Worm (Caenorhabditis elegans): Measurements from ENCODE around the gene ZC116.1.

ZC116.1 gene

ce11 chrV:12659426-12659825, 49.8 kb downstream of the ZC116.1 start, which contains the start of gene ccch-3:
ccch-3 (minus strand) TSS chrV:12659687.
- TF ChIP-seq ztf-11 (tag; optimal IDR thresholded peaks at IDR 0.05) = no peak
- peak; percentile 74 for TF ChIP-seq ces-1 (GFP tag; optimal IDR thresholded peaks at IDR 0.05)
- no peak for TF ChIP-seq lin-32 (GFP tag; optimal IDR thresholded peaks at IDR 0.05)

DNA sequence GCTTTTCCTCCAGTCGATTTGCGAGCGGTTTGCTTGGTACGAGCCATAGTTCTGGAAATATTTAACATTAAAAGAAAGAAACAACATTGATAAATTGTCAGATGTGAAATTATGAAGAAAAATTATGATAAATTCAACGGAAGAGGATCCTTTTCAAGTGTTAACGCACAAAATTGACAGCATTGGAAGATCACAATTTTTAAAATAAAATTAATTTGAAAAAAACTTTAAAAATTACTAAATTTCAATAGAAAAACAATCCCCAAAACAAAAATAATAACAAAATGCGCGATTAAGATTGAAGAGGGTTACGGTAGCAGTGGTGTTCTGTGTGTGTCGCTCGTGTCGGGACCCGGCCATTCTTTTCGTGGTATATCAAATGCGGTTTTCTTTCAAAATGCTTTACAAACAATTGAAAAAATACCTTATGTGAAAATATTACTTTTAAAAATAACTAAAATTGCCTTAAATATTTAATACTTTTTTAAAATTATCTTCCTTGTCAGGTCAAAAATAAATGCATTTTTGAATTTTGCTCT, 50.7 kb downstream of the ZC116.1 start, which contains the start of gene his-74:
his-74 (minus strand) TSS at position 51 of the 539 bp plus-strand sequence.
- TF ChIP-seq nhr-76 (tag; optimal IDR thresholded peaks at IDR 0.05) (no peak), mab-5 (tag; optimal IDR thresholded peaks at IDR 0.05) (no peak), unc-39 (tag; optimal IDR thresholded peaks at IDR 0.05) (no peak), lsy-2 (tag; optimal IDR thresholded peaks at IDR 0.05) (peak; percentile 63), blmp-1 (tag; optimal IDR thresholded peaks at IDR 0.05) (no peak), pha-4 (tag; optimal IDR thresholded peaks at IDR 0.05) (no peak), cnd-1 (tag; optimal IDR thresholded peaks at IDR 0.05) (no peak)
